Worm (Caenorhabditis elegans) whole organism, L4 larva: ENCODE results near the gene zig-3.

ENCODE experiments used
- F49E8.2 ChIP-seq: sonication (generic microtip); optimal IDR thresholded peaks from 2 replicates; lab custom pipeline; 2016; ENCODE audit warnings: missing compliant biosample characterization, mild to moderate bottlenecking, missing genetic modification characterization, borderline replicate concordance
- T26A8.4 ChIP-seq: fragments of 200-800 bp; sonication (Bioruptor generic); IDR thresholded peaks from 2 replicates; pipeline ENCODE4 v1.3.6; 2022; ENCODE audit warnings: missing genetic modification characterization, missing compliant biosample characterization
- Y5F2A.4 ChIP-seq: fragments of 200-800 bp; sonication (Bioruptor generic); optimal IDR thresholded peaks from 2 replicates; lab custom pipeline; 2018; ENCODE audit warnings: mild to moderate bottlenecking, missing genetic modification characterization, missing compliant biosample characterization
- ZK337.2 ChIP-seq: fragments of 200-800 bp; sonication (Bioruptor generic); IDR thresholded peaks from 2 replicates; pipeline ENCODE4 v1.3.6; 2022; ENCODE audit warnings: missing genetic modification reagents, missing genetic modification characterization, missing compliant biosample characterization
- arid-1 ChIP-seq: fragments of 200-800 bp; sonication (Bioruptor generic); conservative IDR thresholded peaks from 2 replicates; pipeline ENCODE4 v1.3.6; 2022; ENCODE audit warnings: missing genetic modification reagents, missing genetic modification characterization, missing compliant biosample characterization
- ceh-28 ChIP-seq: fragments of 150-350 bp; optimal IDR thresholded peaks from 2 replicates; lab custom pipeline; 2014; ENCODE audit warnings: missing biosample characterization, missing genetic modification reagents, missing genetic modification characterization
- daf-16 ChIP-seq, 3 experiments: sonication (generic microtip); optimal IDR thresholded peaks; 2 replicates each; lab custom pipeline; 2016 to 2017; ENCODE audit warnings: missing genetic modification characterization in 3 of 3, missing genetic modification reagents in 3 of 3, mild to moderate bottlenecking in 2 of 3, missing compliant biosample characterization in 2 of 3, missing biosample characterization in 1 of 3, moderate library complexity in 1 of 3
- daf-8 ChIP-seq: fragments of 200-800 bp; sonication (Bioruptor generic); IDR thresholded peaks from 2 replicates; pipeline ENCODE4 v1.3.6; 2022; ENCODE audit warnings: missing genetic modification characterization, missing compliant biosample characterization
- dve-1 ChIP-seq: sonication (generic microtip); optimal IDR thresholded peaks from 2 replicates; lab custom pipeline; 2017; ENCODE audit warnings: antibody characterized with exemption, mild to moderate bottlenecking, missing genetic modification characterization, missing compliant biosample characterization; ENCODE audit not compliant: insufficient read depth
- fkh-10 ChIP-seq: fragments of 150-350 bp; optimal IDR thresholded peaks from 2 replicates; lab custom pipeline; 2014; ENCODE audit warnings: missing biosample characterization, missing genetic modification reagents, missing genetic modification characterization
- hlh-30 ChIP-seq: sonication (generic microtip); optimal IDR thresholded peaks from 2 replicates; lab custom pipeline; 2017; ENCODE audit warnings: antibody characterized with exemption, mild to moderate bottlenecking, missing genetic modification characterization, missing compliant biosample characterization; ENCODE audit not compliant: insufficient read depth
- jun-1 ChIP-seq: fragments of 150-350 bp; optimal IDR thresholded peaks from 2 replicates; lab custom pipeline; 2014; ENCODE audit warnings: missing biosample characterization, missing genetic modification reagents, missing genetic modification characterization
- lin-38 ChIP-seq: fragments of 200-800 bp; sonication (Bioruptor generic); IDR thresholded peaks from 2 replicates; pipeline ENCODE4 v1.3.6; 2022; ENCODE audit warnings: missing genetic modification reagents, missing genetic modification characterization, missing compliant biosample characterization
- lsy-2 ChIP-seq, 2 experiments: fragments of 150-350 bp in 1 of 2; sonication (generic microtip) in 1 of 2; optimal IDR thresholded peaks; 2 replicates each; lab custom pipeline; 2014 to 2017; ENCODE audit warnings: missing biosample characterization in 2 of 2, missing genetic modification characterization in 2 of 2
- nhr-102 ChIP-seq: sonication (generic microtip); optimal IDR thresholded peaks from 2 replicates; lab custom pipeline; 2016; ENCODE audit warnings: mild to moderate bottlenecking, missing genetic modification characterization, moderate library complexity, missing compliant biosample characterization
- nhr-111 ChIP-seq: fragments of 200-800 bp; sonication (Bioruptor generic); optimal IDR thresholded peaks from 2 replicates; lab custom pipeline; 2018; ENCODE audit warnings: mild to moderate bottlenecking, missing genetic modification characterization, missing compliant biosample characterization
- nhr-42 ChIP-seq: fragments of 200-800 bp; sonication (Bioruptor generic); IDR thresholded peaks from 2 replicates; pipeline ENCODE4 v1.3.6; 2022; ENCODE audit warnings: missing genetic modification characterization, missing compliant biosample characterization
- nhr-48 ChIP-seq: sonication (generic microtip); optimal IDR thresholded peaks from 2 replicates; lab custom pipeline; 2016; ENCODE audit warnings: mild to moderate bottlenecking, missing genetic modification characterization, missing compliant biosample characterization
- php-3 ChIP-seq: fragments of 200-800 bp; sonication (Bioruptor generic); IDR thresholded peaks from 2 replicates; pipeline ENCODE4 v1.3.6; 2022; ENCODE audit warnings: missing genetic modification reagents, missing genetic modification characterization, missing compliant biosample characterization
- pqm-1 ChIP-seq: sonication (generic microtip); optimal IDR thresholded peaks from 2 replicates; lab custom pipeline; 2017; ENCODE audit warnings: missing biosample characterization, missing genetic modification characterization
- saeg-2 ChIP-seq: fragments of 200-800 bp; sonication (Bioruptor generic); IDR thresholded peaks from 2 replicates; pipeline ENCODE4 v1.3.6; 2022; ENCODE audit warnings: missing genetic modification reagents, missing genetic modification characterization, missing compliant biosample characterization
- set-16 ChIP-seq: fragments of 200-800 bp; sonication (Bioruptor generic); IDR thresholded peaks from 2 replicates; pipeline ENCODE4 v1.3.6; 2022; ENCODE audit warnings: missing genetic modification reagents, missing genetic modification characterization, missing compliant biosample characterization
- unc-62 ChIP-seq, 3 experiments: fragments of 150-350 bp in 1 of 3; sonication (generic microtip); optimal IDR thresholded peaks in 2 of 3; peaks in 1 of 3; 1 replicate in 1 of 3; 2 replicates in 2 of 3; lab custom pipeline; 2014 to 2017; ENCODE audit warnings: missing biosample characterization in 3 of 3, missing genetic modification characterization in 3 of 3, missing genetic modification reagents in 3 of 3, missing genotype in 1 of 3
- vab-7 ChIP-seq: fragments of 200-800 bp; sonication (Bioruptor generic); IDR thresholded peaks from 2 replicates; pipeline ENCODE4 v1.3.6; 2022; ENCODE audit warnings: missing genetic modification reagents, missing genetic modification characterization, missing compliant biosample characterization
- zfp-2 ChIP-seq: sonication (generic microtip); optimal IDR thresholded peaks from 2 replicates; lab custom pipeline; 2016; ENCODE audit warnings: mild to moderate bottlenecking, missing genetic modification characterization, missing compliant biosample characterization
- zip-11 ChIP-seq: fragments of 200-800 bp; sonication (Bioruptor generic); IDR thresholded peaks from 2 replicates; pipeline ENCODE4 v1.3.6; 2022; ENCODE audit warnings: missing genetic modification characterization, missing compliant biosample characterization
- ztf-7 ChIP-seq: fragments of 150-350 bp; optimal IDR thresholded peaks from 2 replicates; lab custom pipeline; 2014; ENCODE audit warnings: missing biosample characterization, missing genetic modification characterization

Gene zig-3

DNA sequence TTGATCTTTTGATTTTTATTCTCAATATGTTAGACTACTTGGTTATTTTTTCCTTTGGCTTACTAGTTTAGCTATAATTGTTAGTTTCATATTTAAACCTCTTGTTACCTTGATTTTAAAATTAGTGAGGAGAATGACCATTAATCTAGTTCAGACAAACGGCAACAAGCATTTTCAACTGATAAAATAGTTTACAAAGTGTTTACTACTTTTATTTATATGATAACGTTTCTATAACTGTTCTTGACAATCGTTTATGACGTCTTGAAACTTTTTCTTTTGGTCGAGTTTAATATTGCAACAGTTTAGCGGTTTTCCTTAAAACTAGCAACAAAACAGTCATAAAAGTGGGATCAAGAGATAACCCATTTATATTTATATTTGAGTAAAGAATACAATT lies 45.2 kb downstream of the zig-3 start:
- TF ChIP-seq unc-62 (GFP tag; optimal IDR thresholded peaks at IDR 0.05 in 1 of 2; lab: Kevin White, UChicago) (peak in 1 of 2 experiments; percentile 7), unc-62 (tag; optimal IDR thresholded peaks at IDR 0.05; lab: Kevin White, UChicago) (no peak), pqm-1 (tag; lab: Kevin White, UChicago) (peak; percentile 35), lin-38 (GFP tag; lab: Robert Waterston, UW) (no peak), nhr-48 (tag; lab: Kevin White, UChicago) (no peak), nhr-42 (no peak), ceh-28 (no peak), daf-16 (GFP tag; optimal IDR thresholded peaks at IDR 0.05; lab: Kevin White, UChicago) (no peak), daf-16 (tag; optimal IDR thresholded peaks at IDR 0.05; lab: Kevin White, UChicago) (peak; percentile 93), dve-1 (tag; lab: Kevin White, UChicago) (peak; percentile 23), vab-7 (GFP tag; lab: Robert Waterston, UW) (no peak), arid-1 (no peak), lsy-2 (tag; optimal IDR thresholded peaks at IDR 0.05; lab: Kevin White, UChicago) (no peak), hlh-30 (no peak)

- TF ChIP-seq set-16 (GFP tag; lab: Robert Waterston, UW) (no peak), daf-8 (GFP tag; lab: Robert Waterston, UW) (no peak), Y5F2A.4 (GFP tag; lab: Kevin White, UChicago) (no peak), zfp-2 (tag; lab: Kevin White, UChicago) (no peak), php-3 (GFP tag; lab: Robert Waterston, UW) (no peak), ztf-7 (tag; lab: Kevin White, UChicago) (no peak), jun-1 (tag; lab: Kevin White, UChicago) (no peak)
- TF ChIP-seq, all 104 proteins: peak for 0
Measured at ce11 chrX:7976400-7976799, 45.9 kb downstream of the zig-3 start, which contains the start of gene F45E1.5. Gene F45E1.5, plus strand, starts transcription at chrX:7976700.

- TF ChIP-seq ZK337.2 (GFP tag; lab: Robert Waterston, UW) (no peak), vab-7 (GFP tag; lab: Robert Waterston, UW) (no peak), ceh-28 (no peak), T26A8.4 (GFP tag; lab: Robert Waterston, UW) (no peak), nhr-102 (tag; lab: Kevin White, UChicago) (no peak), zip-11 (GFP tag; lab: Robert Waterston, UW) (no peak), F49E8.2 (no peak), nhr-111 (GFP tag; lab: Kevin White, UChicago) (no peak), saeg-2 (GFP tag; lab: Robert Waterston, UW) (no peak), fkh-10 (GFP tag; lab: Kevin White, UChicago) (no peak), lin-38 (GFP tag; lab: Robert Waterston, UW) (no peak)
Measured at ce11 chrX:7977452-7977851, 46.9 kb downstream of the zig-3 start.
